Worm (Caenorhabditis elegans) whole organism, L2 larva: Measurements from ENCODE around the gene srg-8.

Experiments used
- ceh-82 ChIP-seq: fragments of 150-350 bp; optimal IDR thresholded peaks from 2 replicates; lab custom pipeline; 2014; ENCODE audit warnings: missing biosample characterization, missing genetic modification characterization
- egl-27 ChIP-seq: sonication (generic microtip); optimal IDR thresholded peaks from 3 replicates; lab custom pipeline; 2017; ENCODE audit warnings: missing biosample characterization, missing genetic modification reagents, missing genetic modification characterization
- nhr-10 ChIP-seq: sonication (generic microtip); optimal IDR thresholded peaks from 2 replicates; lab custom pipeline; 2017; ENCODE audit warnings: missing biosample characterization, missing genetic modification characterization
- nhr-11 ChIP-seq: fragments of 150-350 bp; optimal IDR thresholded peaks from 2 replicates; lab custom pipeline; 2014; ENCODE audit warnings: missing biosample characterization, missing genetic modification characterization
- nhr-6 ChIP-seq: fragments of 150-350 bp; optimal IDR thresholded peaks from 2 replicates; lab custom pipeline; 2014; ENCODE audit warnings: missing biosample characterization, missing genetic modification characterization
- nhr-77 ChIP-seq: fragments of 150-350 bp; optimal IDR thresholded peaks from 2 replicates; lab custom pipeline; 2014; ENCODE audit warnings: missing biosample characterization, missing genetic modification characterization
- snpc-4 ChIP-seq: fragments of 150-350 bp; optimal IDR thresholded peaks from 2 replicates; lab custom pipeline; 2014; ENCODE audit warnings: missing biosample characterization, missing genetic modification characterization
- ztf-11 ChIP-seq: sonication (generic microtip); optimal IDR thresholded peaks from 2 replicates; lab custom pipeline; 2017; ENCODE audit warnings: missing biosample characterization, missing genetic modification characterization

DNA sequence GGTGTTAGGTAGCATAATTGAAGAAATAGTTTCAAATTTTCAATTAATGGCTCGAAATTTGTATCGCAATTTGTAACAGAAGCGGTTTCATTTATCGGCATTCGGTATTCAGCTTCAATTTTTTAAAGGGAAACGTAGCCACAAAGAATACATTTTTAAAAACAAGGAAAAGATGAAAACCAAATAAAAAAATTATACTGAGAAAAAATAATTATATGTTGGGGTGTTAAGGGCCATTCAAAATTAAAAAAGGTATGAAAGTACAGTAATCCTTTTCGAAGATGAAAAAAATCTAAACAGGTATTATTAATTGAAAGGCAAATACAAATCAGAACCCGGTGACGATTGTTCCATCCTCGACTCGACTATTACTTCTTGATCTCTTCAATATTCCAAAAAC lies 3.6 kb upstream of the srg-8 start, which contains the start of gene srg-1:
- TF ChIP-seq egl-27 (tag; lab: Kevin White, UChicago) (no peak), nhr-77 (tag; lab: Kevin White, UChicago) (no peak), ztf-11 (tag; lab: Kevin White, UChicago) (no peak), nhr-10 (no peak), nhr-11 (tag; lab: Kevin White, UChicago) (no peak), ceh-82 (tag; lab: Kevin White, UChicago) (no peak), snpc-4 (no peak), nhr-6 (tag; lab: Kevin White, UChicago) (no peak)
